Worm (Caenorhabditis elegans) whole organism, L4/young adult: Measurements from ENCODE around the gene C31H2.3.

Experiments used
- W03F9.2 ChIP-seq: fragments of 150-350 bp; optimal IDR thresholded peaks from 2 replicates; lab custom pipeline; 2014; ENCODE audit warnings: missing biosample characterization, missing genetic modification characterization
- dao-5 ChIP-seq: sonication (generic microtip); optimal IDR thresholded peaks from 2 replicates; lab custom pipeline; 2016; ENCODE audit warnings: missing genotype, missing genetic modification characterization, moderate library complexity, missing compliant biosample characterization
- him-1 ChIP-seq: sonication (generic microtip); optimal IDR thresholded peaks from 2 replicates; lab custom pipeline; 2016; ENCODE audit warnings: missing genotype, missing genetic modification reagents, missing genetic modification characterization, missing compliant biosample characterization

DNA sequence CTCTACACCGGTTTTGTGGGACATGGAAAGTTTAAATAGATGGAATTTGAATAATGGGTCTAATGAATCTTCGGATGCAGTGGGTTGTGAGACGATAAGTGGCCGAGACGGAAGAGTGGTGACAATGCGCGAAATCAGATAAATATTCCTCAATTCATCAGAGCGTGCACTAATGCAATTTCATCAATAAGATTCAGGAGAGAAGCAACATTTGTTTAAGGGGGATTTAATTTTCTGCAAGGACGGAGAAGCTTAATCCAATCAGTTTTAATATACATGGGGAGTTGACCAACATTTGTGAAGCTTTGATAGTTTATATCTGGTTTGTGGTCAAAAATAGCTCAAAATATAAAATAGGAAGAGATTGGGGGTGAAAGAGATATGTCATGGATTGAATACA, 24.7 kb downstream of the C31H2.3 start:
- TF ChIP-seq W03F9.2 (no peak), him-1 (tag; lab: Kevin White, UChicago) (no peak), dao-5 (tag; lab: Kevin White, UChicago) (no peak)
